Fruit fly (Drosophila melanogaster) whole organism, embryonic: Measurements from ENCODE around the gene Syp.

ENCODE experiments used
- Antp ChIP-seq: fragments of 200-800 bp; sonication (Bioruptor generic); optimal IDR thresholded peaks from 3 replicates; lab custom pipeline; 2016; ENCODE audit warnings: missing biosample characterization, missing genetic modification characterization
- Atf3 ChIP-seq: fragments of 200-800 bp; sonication (Bioruptor generic); optimal IDR thresholded peaks from 3 replicates; lab custom pipeline; 2016; ENCODE audit warnings: missing biosample characterization, missing genetic modification characterization
- Bdp1 ChIP-seq: fragments of 200-800 bp; sonication (Bioruptor generic); optimal IDR thresholded peaks from 3 replicates; lab custom pipeline; 2016; ENCODE audit warnings: missing biosample characterization, missing genetic modification characterization
- Blimp-1 ChIP-seq: fragments of 200-800 bp; sonication (Bioruptor generic); optimal IDR thresholded peaks from 3 replicates; lab custom pipeline; 2018; ENCODE audit warnings: missing biosample characterization, missing genetic modification characterization, mild to moderate bottlenecking, moderate library complexity, missing genetic modification reagents
- CG10543 ChIP-seq: fragments of 200-800 bp; sonication (Bioruptor generic); optimal IDR thresholded peaks from 3 replicates; lab custom pipeline; 2017; ENCODE audit warnings: missing biosample characterization, mild to moderate bottlenecking, missing genetic modification characterization, moderate library complexity
- CG11398 ChIP-seq: fragments of 200-800 bp; sonication (Bioruptor generic); optimal IDR thresholded peaks from 2 replicates; lab custom pipeline; 2016; ENCODE audit warnings: missing biosample characterization, missing genetic modification characterization
- CG11456 ChIP-seq: fragments of 200-800 bp; sonication (Bioruptor generic); IDR thresholded peaks from 3 replicates; pipeline ENCODE4 v1.3.6; 2022; ENCODE audit warnings: missing biosample characterization, missing genetic modification characterization
- CG1233 ChIP-seq: fragments of 200-800 bp; sonication (Bioruptor generic); optimal IDR thresholded peaks from 4 replicates; lab custom pipeline; 2018; ENCODE audit warnings: missing biosample characterization, mild to moderate bottlenecking, missing genetic modification characterization
- CG12391 ChIP-seq: fragments of 200-800 bp; sonication (Bioruptor generic); optimal IDR thresholded peaks from 3 replicates; lab custom pipeline; 2018; ENCODE audit warnings: missing biosample characterization, mild to moderate bottlenecking, missing genetic modification characterization, moderate library complexity
- CG15073 ChIP-seq: fragments of 200-800 bp; sonication (Bioruptor generic); optimal IDR thresholded peaks from 2 replicates; lab custom pipeline; 2016; ENCODE audit warnings: missing biosample characterization, missing genetic modification characterization
- CG15479 ChIP-seq: fragments of 200-800 bp; sonication (Bioruptor generic); optimal IDR thresholded peaks from 3 replicates; lab custom pipeline; 2019; ENCODE audit warnings: missing biosample characterization, mild to moderate bottlenecking, missing genetic modification characterization, moderate library complexity
- CG17361 ChIP-seq: fragments of 200-800 bp; sonication (Bioruptor generic); IDR thresholded peaks from 3 replicates; pipeline ENCODE4 v1.3.6; 2022; ENCODE audit warnings: missing biosample characterization, missing genetic modification characterization
- CG17612 ChIP-seq: fragments of 200-800 bp; sonication (Bioruptor generic); IDR thresholded peaks from 2 replicates; pipeline ENCODE4 v1.3.6; 2022; ENCODE audit warnings: missing biosample characterization, missing genetic modification characterization
- CG17912 ChIP-seq: fragments of 200-800 bp; sonication (Bioruptor generic); optimal IDR thresholded peaks from 2 replicates; lab custom pipeline; 2018; ENCODE audit warnings: missing biosample characterization, mild to moderate bottlenecking, missing genetic modification characterization
- CG2116 ChIP-seq: fragments of 200-800 bp; sonication (Bioruptor generic); optimal IDR thresholded peaks from 3 replicates; lab custom pipeline; 2018; ENCODE audit warnings: missing biosample characterization, mild to moderate bottlenecking, missing genetic modification characterization
- CG2202 ChIP-seq: fragments of 200-800 bp; sonication (Bioruptor generic); optimal IDR thresholded peaks from 2 replicates; lab custom pipeline; 2018; ENCODE audit warnings: missing biosample characterization, mild to moderate bottlenecking, missing genetic modification characterization
- CG2889 ChIP-seq: fragments of 200-800 bp; sonication (Bioruptor generic); IDR thresholded peaks from 3 replicates; pipeline ENCODE4 v1.3.6; 2022; ENCODE audit warnings: missing biosample characterization, missing genetic modification characterization
- CG3838 ChIP-seq: fragments of 200-800 bp; sonication (Bioruptor generic); optimal IDR thresholded peaks from 3 replicates; lab custom pipeline; 2016; ENCODE audit warnings: missing biosample characterization, missing genetic modification characterization
- CG3847 ChIP-seq: fragments of 200-800 bp; sonication (Bioruptor generic); IDR thresholded peaks from 2 replicates; pipeline ENCODE4 v1.3.6; 2022; ENCODE audit warnings: missing biosample characterization, missing genetic modification characterization
- CG4820 ChIP-seq: fragments of 200-800 bp; sonication (Bioruptor generic); optimal IDR thresholded peaks from 3 replicates; lab custom pipeline; 2016; ENCODE audit warnings: missing biosample characterization, missing genetic modification characterization
- CG6791 ChIP-seq: fragments of 200-800 bp; sonication (Bioruptor generic); IDR thresholded peaks from 3 replicates; pipeline ENCODE4 v1.3.6; 2022; ENCODE audit warnings: missing biosample characterization, missing genetic modification characterization; ENCODE audit not compliant: partially characterized antibody
- CG8359 ChIP-seq: fragments of 200-800 bp; sonication (Bioruptor generic); optimal IDR thresholded peaks from 2 replicates; lab custom pipeline; 2017; ENCODE audit warnings: missing biosample characterization, mild to moderate bottlenecking, missing genetic modification characterization, borderline replicate concordance
- CG8944 ChIP-seq: fragments of 200-800 bp; sonication (Bioruptor generic); optimal IDR thresholded peaks from 3 replicates; lab custom pipeline; 2016; ENCODE audit warnings: missing biosample characterization, missing genetic modification characterization
- Dad ChIP-seq: fragments of 200-800 bp; sonication (Bioruptor generic); optimal IDR thresholded peaks from 3 replicates; lab custom pipeline; 2016; ENCODE audit warnings: missing biosample characterization, missing genetic modification characterization
- Deaf1 ChIP-seq: fragments of 200-800 bp; optimal IDR thresholded peaks from 3 replicates; lab custom pipeline; 2019; ENCODE audit warnings: missing biosample characterization, mild to moderate bottlenecking, missing genetic modification characterization, moderate library complexity
- Drgx ChIP-seq: fragments of 200-800 bp; sonication (Bioruptor generic); IDR thresholded peaks from 2 replicates; pipeline ENCODE4 v1.3.6; 2022; ENCODE audit warnings: missing biosample characterization, missing genetic modification characterization
- Ets97D ChIP-seq: fragments of 200-800 bp; sonication (Bioruptor generic); optimal IDR thresholded peaks from 3 replicates; lab custom pipeline; 2016; ENCODE audit warnings: missing biosample characterization, missing genetic modification characterization
- Hmx ChIP-seq: fragments of 200-800 bp; sonication (Bioruptor generic); optimal IDR thresholded peaks from 2 replicates; lab custom pipeline; 2016; ENCODE audit warnings: missing biosample characterization, missing genetic modification characterization
- Lhr ChIP-seq: fragments of 200-800 bp; sonication (Bioruptor generic); optimal IDR thresholded peaks from 3 replicates; lab custom pipeline; 2017; ENCODE audit warnings: mild to moderate bottlenecking, missing biosample characterization, missing genetic modification reagents, missing genetic modification characterization
- NFAT ChIP-seq: fragments of 200-800 bp; sonication (Bioruptor generic); IDR thresholded peaks from 2 replicates; pipeline ENCODE4 v1.3.6; 2022; ENCODE audit warnings: missing biosample characterization, missing genetic modification characterization
- ara ChIP-seq: fragments of 200-800 bp; sonication (Bioruptor generic); IDR thresholded peaks from 2 replicates; pipeline ENCODE4 v1.3.6; 2022; ENCODE audit warnings: missing biosample characterization, missing genetic modification characterization
- ase ChIP-seq: fragments of 200-800 bp; sonication (Bioruptor generic); IDR thresholded peaks from 3 replicates; pipeline ENCODE4 v1.3.6; 2022; ENCODE audit warnings: missing biosample characterization, missing genetic modification characterization
- bab2 ChIP-seq: fragments of 200-800 bp; sonication (Bioruptor generic); optimal IDR thresholded peaks from 2 replicates; lab custom pipeline; 2016; ENCODE audit warnings: missing biosample characterization, missing genetic modification characterization
- ci ChIP-seq: fragments of 200-800 bp; sonication (Bioruptor generic); IDR thresholded peaks from 3 replicates; pipeline ENCODE4 v1.3.6; 2022; ENCODE audit warnings: missing biosample characterization, missing genetic modification characterization
- croc ChIP-seq: fragments of 200-800 bp; sonication (Bioruptor generic); conservative IDR thresholded peaks from 3 replicates; pipeline ENCODE4 v1.3.6; 2022; ENCODE audit warnings: missing biosample characterization, missing genetic modification characterization
- da ChIP-seq: fragments of 200-800 bp; sonication (Bioruptor generic); optimal IDR thresholded peaks from 2 replicates; lab custom pipeline; 2016; ENCODE audit warnings: missing biosample characterization, missing genetic modification characterization
- disco-r ChIP-seq: fragments of 200-800 bp; sonication (Bioruptor generic); optimal IDR thresholded peaks from 2 replicates; lab custom pipeline; 2016; ENCODE audit warnings: missing biosample characterization, missing genetic modification characterization
- eve ChIP-seq, 2 experiments: fragments of >200 bp; optimal IDR thresholded peaks; 2 replicates each; lab custom pipeline; 2017; ENCODE audit warnings: missing biosample characterization in 2 of 2, missing genetic modification characterization in 2 of 2
- ham ChIP-seq: fragments of 200-800 bp; sonication (Bioruptor generic); IDR thresholded peaks from 2 replicates; pipeline ENCODE4 v1.3.6; 2022; ENCODE audit warnings: missing biosample characterization, missing genetic modification characterization
- lov ChIP-seq, 2 experiments: fragments of 200-800 bp in 1 of 2; fragments of >200 bp in 1 of 2; sonication (Bioruptor generic) in 1 of 2; IDR thresholded peaks in 1 of 2; optimal IDR thresholded peaks in 1 of 2; 2 replicates in 1 of 2; 3 replicates in 1 of 2; pipeline versions ENCODE4 v1.3.6 to Lab custom; 2017 to 2022; ENCODE audit warnings: missing biosample characterization in 1 of 2, missing genetic modification characterization in 1 of 2
- otp ChIP-seq: fragments of 200-800 bp; sonication (Bioruptor generic); IDR thresholded peaks from 3 replicates; pipeline ENCODE4, ENCODE4 v1.3.6; 2022; ENCODE audit warnings: missing biosample characterization, missing genetic modification characterization
- sens ChIP-seq: fragments of 200-800 bp; sonication (Bioruptor generic); peaks from one replicate; lab custom pipeline; 2016; ENCODE audit warnings: missing biosample characterization, missing genetic modification characterization
- shn ChIP-seq: fragments of 200-800 bp; sonication (Bioruptor generic); optimal IDR thresholded peaks from 3 replicates; lab custom pipeline; 2016; ENCODE audit warnings: missing biosample characterization, missing genetic modification characterization
- slbo ChIP-seq: fragments of 200-800 bp; sonication (Bioruptor generic); IDR thresholded peaks from 2 replicates; pipeline ENCODE4 v1.3.6; 2022; ENCODE audit warnings: missing biosample characterization, missing genetic modification characterization
- sna ChIP-seq: fragments of 200-800 bp; sonication (Bioruptor generic); IDR thresholded peaks from 2 replicates; pipeline ENCODE4 v1.3.6; 2022; ENCODE audit warnings: missing biosample characterization, missing genetic modification characterization; ENCODE audit not compliant: partially characterized antibody
- sqz ChIP-seq: fragments of 200-800 bp; sonication (Bioruptor generic); optimal IDR thresholded peaks from 3 replicates; lab custom pipeline; 2018; ENCODE audit warnings: missing biosample characterization, mild to moderate bottlenecking, missing genetic modification characterization
- tap ChIP-seq: fragments of 200-800 bp; optimal IDR thresholded peaks from 3 replicates; lab custom pipeline; 2019; ENCODE audit warnings: missing biosample characterization, mild to moderate bottlenecking, missing genetic modification characterization, moderate library complexity
- tin ChIP-seq: fragments of 200-800 bp; sonication (Bioruptor generic); optimal IDR thresholded peaks from 3 replicates; lab custom pipeline; 2016; ENCODE audit warnings: missing biosample characterization, missing genetic modification characterization
- tna ChIP-seq: fragments of 200-800 bp; sonication (Bioruptor generic); IDR thresholded peaks from 2 replicates; pipeline ENCODE4 v1.3.6; 2022; ENCODE audit warnings: missing biosample characterization, missing genetic modification characterization; ENCODE audit not compliant: partially characterized antibody
- twi ChIP-seq: fragments of 200-800 bp; optimal IDR thresholded peaks from 2 replicates; lab custom pipeline; 2019; ENCODE audit warnings: missing biosample characterization, mild to moderate bottlenecking, missing genetic modification characterization, moderate library complexity
- tx ChIP-seq: fragments of 200-800 bp; sonication (Bioruptor generic); optimal IDR thresholded peaks from 2 replicates; lab custom pipeline; 2016; ENCODE audit warnings: missing biosample characterization, missing genetic modification characterization
- wdn ChIP-seq: fragments of 200-800 bp; sonication (Bioruptor generic); IDR thresholded peaks from 2 replicates; pipeline ENCODE4 v1.3.6; 2022; ENCODE audit warnings: missing biosample characterization, missing genetic modification characterization

The Syp gene

dm6 chr3R:20735405-20735804 is 21.1 kb upstream of the Syp start, which contains the start of gene Cdk2 (continued):
- TF ChIP-seq otp (no peak), eve (GFP tag; optimal IDR thresholded peaks at IDR 0.05; lab: Kevin White, UChicago) (no peak), Bdp1 (GFP tag; lab: Kevin White, UChicago) (no peak), croc (GFP tag; lab: Robert Waterston, UW) (no peak), Deaf1 (tag; lab: Kevin White, UChicago) (no peak), CG17612 (GFP tag; lab: Robert Waterston, UW) (no peak), tin (GFP tag; lab: Kevin White, UChicago) (no peak), CG12391 (tag; lab: Kevin White, UChicago) (peak; percentile 24), CG2116 (GFP tag; lab: Kevin White, UChicago) (peak; percentile 82), CG1233 (GFP tag; lab: Kevin White, UChicago) (no peak), Dad (GFP tag; lab: Kevin White, UChicago) (no peak), Ets97D (peak; percentile 85), CG3838 (no peak), wdn (no peak), sna (peak; percentile 87), CG15073 (GFP tag; lab: Kevin White, UChicago) (no peak), slbo (peak; percentile 59), CG2889 (GFP tag; lab: Robert Waterston, UW) (no peak), CG17912 (GFP tag; lab: Kevin White, UChicago) (no peak), sens (GFP tag; lab: Kevin White, UChicago) (peak; percentile 80), Lhr (GFP tag; lab: Kevin White, UChicago) (no peak), tna (GFP tag; lab: Robert Waterston, UW) (peak; percentile 87), Drgx (no peak), Antp (GFP tag; lab: Kevin White, UChicago) (peak; percentile 12), lov (optimal IDR thresholded peaks at IDR 0.05; lab: Kevin White, UChicago) (no peak), lov (GFP tag; IDR thresholded peaks at IDR 0.05; lab: Robert Waterston, UW) (no peak), bab2 (GFP tag; lab: Kevin White, UChicago) (no peak), CG8359 (GFP tag; lab: Kevin White, UChicago) (no peak), twi (tag; lab: Kevin White, UChicago) (no peak), ci (GFP tag; lab: Robert Waterston, UW) (no peak), CG15479 (GFP tag; lab: Kevin White, UChicago) (no peak), da (GFP tag; lab: Kevin White, UChicago) (no peak), ara (no peak), CG8944 (GFP tag; lab: Kevin White, UChicago) (no peak), sqz (GFP tag; lab: Kevin White, UChicago) (no peak), ase (GFP tag; lab: Robert Waterston, UW) (no peak), NFAT (GFP tag; lab: Robert Waterston, UW) (no peak), shn (GFP tag; lab: Kevin White, UChicago) (peak; percentile 19), ham (GFP tag; lab: Robert Waterston, UW) (no peak), Hmx (GFP tag; lab: Kevin White, UChicago) (no peak), CG11398 (no peak), CG6791 (GFP tag; lab: Robert Waterston, UW) (peak; percentile 93), CG11456 (GFP tag; lab: Robert Waterston, UW) (peak; percentile 41; the same call in 1 of the 3 replicates), CG2202 (no peak), tx (no peak), CG3847 (GFP tag; lab: Robert Waterston, UW) (0 out of 2 replicates have a peak, but pooled peaks have one; percentile 10), CG17361 (GFP tag; lab: Robert Waterston, UW) (no peak), CG4820 (GFP tag; lab: Kevin White, UChicago) (no peak), disco-r (no peak), CG10543 (no peak), Atf3 (no peak), Blimp-1 (no peak), tap (tag; lab: Kevin White, UChicago) (no peak)
